Fruit fly (Drosophila melanogaster) whole organism: ENCODE results near the gene Zn72D.

Experiments used
- CG8478 ChIP-seq: fragments of >200 bp; optimal IDR thresholded peaks from 2 replicates; lab custom pipeline; 2018; ENCODE audit warnings: inconsistent platforms
- Dll ChIP-seq: fragments of >200 bp; optimal IDR thresholded peaks from 2 replicates; lab custom pipeline; 2017
- EcR ChIP-seq, 2 experiments: fragments of >200 bp; optimal IDR thresholded peaks; 2 replicates each; lab custom pipeline; 2017; ENCODE audit warnings: missing biosample characterization in 2 of 2, missing genetic modification characterization in 2 of 2, missing genetic modification reagents in 2 of 2
- pan ChIP-seq: fragments of >200 bp; optimal IDR thresholded peaks from 2 replicates; lab custom pipeline; 2017
- psq ChIP-seq: fragments of >200 bp; optimal IDR thresholded peaks from 2 replicates; lab custom pipeline; 2017
- usp ChIP-seq: fragments of >200 bp; optimal IDR thresholded peaks from 2 replicates; lab custom pipeline; 2017; ENCODE audit warnings: missing biosample characterization, missing genetic modification characterization, mixed read lengths

Zn72D gene

dm6 chr3L:16112069-16112820 lies at the start of gene Zn72D:
Zn72D (minus strand) TSS chr3L:16112626.
- TF ChIP-seq Dll (lab: Kevin White, UChicago) (no peak), pan (lab: Kevin White, UChicago) (no peak), usp (no peak), psq (lab: Kevin White, UChicago) (no peak), EcR (GFP tag; optimal IDR thresholded peaks at IDR 0.05; lab: Kevin White, UChicago) (no peak), CG8478 (lab: Kevin White, UChicago) (no peak)

- no peak for TF ChIP-seq Dll (lab: Kevin White, UChicago)
- TF ChIP-seq EcR (GFP tag; optimal IDR thresholded peaks at IDR 0.05; lab: Kevin White, UChicago) = peak in 1 of 2 experiments; percentile 98
Measured at dm6 chr3L:16161847-16162556, 49.6 kb upstream of the Zn72D start.

DNA sequence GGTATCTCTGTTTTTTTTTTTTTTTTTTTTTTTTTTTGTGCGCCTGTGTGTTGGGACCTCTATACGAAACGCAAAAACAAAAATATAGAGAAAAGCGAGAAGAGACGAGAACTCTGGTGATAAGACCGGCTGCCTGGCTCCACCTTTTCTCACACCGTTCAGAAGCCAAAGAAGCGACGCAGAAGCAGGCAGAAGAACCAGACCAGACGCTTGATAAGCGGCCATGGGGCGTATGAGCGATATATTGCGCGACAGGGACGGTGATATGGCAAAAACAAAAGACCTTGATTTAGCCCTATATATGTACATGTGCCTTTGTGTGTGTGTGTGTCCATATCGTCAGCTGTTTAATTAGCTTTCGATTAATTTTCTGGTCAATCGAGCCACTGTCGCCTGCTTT lies 48.7 kb upstream of the Zn72D start:
- peak in 1 of 2 experiments; percentile 28 for TF ChIP-seq EcR (GFP tag; optimal IDR thresholded peaks at IDR 0.05; lab: Kevin White, UChicago)
- no peak for TF ChIP-seq psq (lab: Kevin White, UChicago)

dm6 chr3L:16160420-16161069 lies 48.1 kb upstream of the Zn72D start:
- TF ChIP-seq usp (no peak), pan (lab: Kevin White, UChicago) (no peak), psq (lab: Kevin White, UChicago) (no peak), EcR (GFP tag; optimal IDR thresholded peaks at IDR 0.05; lab: Kevin White, UChicago) (no peak), CG8478 (lab: Kevin White, UChicago) (no peak), Dll (lab: Kevin White, UChicago) (no peak)

- TF ChIP-seq usp (no peak), pan (lab: Kevin White, UChicago) (no peak), CG8478 (lab: Kevin White, UChicago) (no peak), psq (lab: Kevin White, UChicago) (no peak), EcR (GFP tag; optimal IDR thresholded peaks at IDR 0.05; lab: Kevin White, UChicago) (no peak), Dll (lab: Kevin White, UChicago) (no peak)
Measured at dm6 chr3L:16160073-16160398, 47.6 kb upstream of the Zn72D start.

- no peak for TF ChIP-seq pan (lab: Kevin White, UChicago)
- no peak for TF ChIP-seq usp
- no peak for TF ChIP-seq psq (lab: Kevin White, UChicago)
- no peak for TF ChIP-seq EcR (GFP tag; optimal IDR thresholded peaks at IDR 0.05; lab: Kevin White, UChicago)
- TF ChIP-seq CG8478 (lab: Kevin White, UChicago) = no peak
- no peak for TF ChIP-seq Dll (lab: Kevin White, UChicago)
Measured at dm6 chr3L:16159161-16160072, 47.0 kb upstream of the Zn72D start.

DNA sequence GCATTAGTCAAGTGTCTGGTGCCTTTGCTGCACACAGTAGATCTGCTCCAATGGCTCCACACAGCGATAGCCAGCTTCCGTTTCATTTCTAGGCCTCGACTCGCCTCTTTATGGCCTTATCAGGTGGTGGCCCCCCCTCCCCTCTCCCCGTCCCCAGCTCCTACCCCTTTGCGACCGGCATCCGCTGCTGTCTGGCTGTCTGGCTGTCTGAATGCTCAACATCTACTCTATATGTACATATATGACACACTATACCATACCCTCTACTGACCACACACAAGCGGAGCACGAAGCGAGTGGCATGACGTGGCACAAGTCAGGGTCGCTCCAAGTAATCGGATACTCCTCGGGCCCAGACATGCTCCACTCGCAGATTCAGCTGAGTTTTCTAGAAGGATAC lies 45.9 kb upstream of the Zn72D start:
- TF ChIP-seq pan (lab: Kevin White, UChicago) (no peak), EcR (GFP tag; optimal IDR thresholded peaks at IDR 0.05; lab: Kevin White, UChicago) (no peak), CG8478 (lab: Kevin White, UChicago) (no peak), usp (no peak), Dll (lab: Kevin White, UChicago) (no peak), psq (lab: Kevin White, UChicago) (no peak)

- TF ChIP-seq Dll (lab: Kevin White, UChicago) (no peak), psq (lab: Kevin White, UChicago) (no peak), pan (lab: Kevin White, UChicago) (no peak), EcR (GFP tag; optimal IDR thresholded peaks at IDR 0.05; lab: Kevin White, UChicago) (no peak), CG8478 (lab: Kevin White, UChicago) (no peak), usp (no peak)
Measured at dm6 chr3L:16157251-16158190, 45.1 kb upstream of the Zn72D start.

- TF ChIP-seq EcR (GFP tag; optimal IDR thresholded peaks at IDR 0.05; lab: Kevin White, UChicago) (no peak), Dll (lab: Kevin White, UChicago) (no peak), psq (lab: Kevin White, UChicago) (no peak), CG8478 (lab: Kevin White, UChicago) (no peak), pan (lab: Kevin White, UChicago) (no peak), usp (no peak)
Measured at dm6 chr3L:16156788-16157208, 44.4 kb upstream of the Zn72D start.

DNA sequence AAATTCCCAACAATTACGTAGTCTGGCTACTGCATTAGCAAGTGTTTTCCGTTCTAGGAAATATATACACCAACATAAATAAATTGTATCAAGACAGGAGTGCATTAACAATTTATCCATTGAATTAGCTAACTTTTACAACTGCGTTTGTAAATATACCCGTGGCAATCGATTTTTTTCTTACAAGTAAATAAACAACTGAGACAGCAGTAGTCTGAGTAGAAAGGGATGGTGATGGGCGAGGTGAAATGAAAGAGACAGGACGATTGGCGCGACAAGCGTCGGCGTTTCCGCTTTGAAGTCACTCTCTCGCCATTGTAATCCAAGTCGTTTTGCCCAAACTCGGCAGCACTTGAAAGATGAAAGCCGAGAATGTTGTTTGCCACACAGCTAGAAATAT lies 43.1 kb upstream of the Zn72D start:
- TF ChIP-seq pan (lab: Kevin White, UChicago) = no peak
- no peak for TF ChIP-seq EcR (GFP tag; optimal IDR thresholded peaks at IDR 0.05; lab: Kevin White, UChicago)
- no peak for TF ChIP-seq usp
- no peak for TF ChIP-seq psq (lab: Kevin White, UChicago)
- TF ChIP-seq Dll (lab: Kevin White, UChicago) = no peak
- TF ChIP-seq CG8478 (lab: Kevin White, UChicago) = no peak
